Worm (Caenorhabditis elegans) whole organism, early embryonic: ENCODE results near the gene nspe-6.
"Not testable (repeated sequence)": the region's sequence is repeated elsewhere in the genome, so short reads cannot be mapped to it uniquely, and the experiment has no call there.

Experiments
- F13C5.2 ChIP-seq: sonication (generic microtip); optimal IDR thresholded peaks from 2 replicates; lab custom pipeline; 2017; ENCODE audit warnings: mild to moderate bottlenecking, missing genetic modification characterization, inconsistent platforms, missing compliant biosample characterization
- ama-1 ChIP-seq: fragments of 150-350 bp; optimal IDR thresholded peaks from 2 replicates; lab custom pipeline; 2014
- ets-7 ChIP-seq: sonication (generic microtip); optimal IDR thresholded peaks from 2 replicates; lab custom pipeline; 2016; ENCODE audit warnings: missing genotype, missing genetic modification characterization, missing compliant biosample characterization

- TF ChIP-seq ama-1 (lab: Kevin White, UChicago); ets-7 (tag; lab: Kevin White, UChicago); F13C5.2 (tag; lab: Kevin White, UChicago): not testable (repeated sequence)
These were observed 8.5 kb upstream of the nspe-6 start, which contains the start of gene Y38E10A.14 for ce11 chrII:12624433-12624832.
